Fruit fly (Drosophila melanogaster) whole organism, embryonic: ENCODE data around the gene toe.

Source experiments
- Atf-2 ChIP-seq: fragments of 200-800 bp; sonication (Bioruptor generic); optimal IDR thresholded peaks from 2 replicates; lab custom pipeline; 2016; ENCODE audit warnings: missing biosample characterization, missing genetic modification characterization
- Atf6 ChIP-seq: fragments of 200-800 bp; sonication (Bioruptor generic); IDR thresholded peaks from 2 replicates; pipeline ENCODE4 v1.3.6; 2022; ENCODE audit warnings: missing biosample characterization, missing genetic modification characterization
- CG10209 ChIP-seq: fragments of 200-800 bp; sonication (Bioruptor generic); optimal IDR thresholded peaks from 3 replicates; lab custom pipeline; 2017; ENCODE audit warnings: missing biosample characterization, mild to moderate bottlenecking, missing genetic modification characterization, missing genetic modification reagents
- CG10979 ChIP-seq: fragments of 200-800 bp; sonication (Bioruptor generic); optimal IDR thresholded peaks from 2 replicates; lab custom pipeline; 2018; ENCODE audit warnings: missing biosample characterization, mild to moderate bottlenecking, missing genetic modification characterization, moderate library complexity
- CG11695 ChIP-seq: fragments of 200-800 bp; sonication (Bioruptor generic); IDR thresholded peaks from 3 replicates; pipeline ENCODE4 v1.3.6; 2022; ENCODE audit warnings: missing biosample characterization, missing genetic modification characterization
- CG12391 ChIP-seq: fragments of 200-800 bp; sonication (Bioruptor generic); optimal IDR thresholded peaks from 3 replicates; lab custom pipeline; 2018; ENCODE audit warnings: missing biosample characterization, mild to moderate bottlenecking, missing genetic modification characterization, moderate library complexity
- CG12942 ChIP-seq: fragments of 200-800 bp; sonication (Bioruptor generic); optimal IDR thresholded peaks from 3 replicates; lab custom pipeline; 2016; ENCODE audit warnings: missing biosample characterization, missing genetic modification characterization
- CG13287 ChIP-seq: fragments of 200-800 bp; sonication (Bioruptor generic); IDR thresholded peaks from 2 replicates; pipeline ENCODE4 v1.3.6; 2022; ENCODE audit warnings: missing biosample characterization, missing genetic modification characterization; ENCODE audit not compliant: partially characterized antibody
- CG14441 ChIP-seq: fragments of 200-800 bp; sonication (Bioruptor generic); IDR thresholded peaks from 2 replicates; pipeline ENCODE4 v1.3.6; 2022; ENCODE audit warnings: missing biosample characterization, missing genetic modification characterization
- CG14965 ChIP-seq: fragments of 200-800 bp; sonication (Bioruptor generic); optimal IDR thresholded peaks from 2 replicates; lab custom pipeline; 2016; ENCODE audit warnings: missing biosample characterization, missing genetic modification characterization, borderline replicate concordance
- CG16863 ChIP-seq: fragments of 200-800 bp; sonication (Bioruptor generic); optimal IDR thresholded peaks from 3 replicates; lab custom pipeline; 2016; ENCODE audit warnings: missing biosample characterization, missing genetic modification characterization
- CG17802 ChIP-seq: fragments of 200-800 bp; sonication (Bioruptor generic); optimal IDR thresholded peaks from 2 replicates; lab custom pipeline; 2018; ENCODE audit warnings: missing biosample characterization, mild to moderate bottlenecking, missing genetic modification characterization, moderate library complexity
- CG17912 ChIP-seq: fragments of 200-800 bp; sonication (Bioruptor generic); optimal IDR thresholded peaks from 2 replicates; lab custom pipeline; 2018; ENCODE audit warnings: missing biosample characterization, mild to moderate bottlenecking, missing genetic modification characterization
- CG31365 ChIP-seq: fragments of 200-800 bp; sonication (Bioruptor generic); optimal IDR thresholded peaks from 2 replicates; lab custom pipeline; 2018; ENCODE audit warnings: missing biosample characterization, mild to moderate bottlenecking, missing genetic modification characterization
- CG3407 ChIP-seq: fragments of 200-800 bp; sonication (Bioruptor generic); optimal IDR thresholded peaks from 2 replicates; lab custom pipeline; 2018; ENCODE audit warnings: missing biosample characterization, mild to moderate bottlenecking, missing genetic modification characterization
- CG34376 ChIP-seq: fragments of 200-800 bp; sonication (Bioruptor generic); optimal IDR thresholded peaks from 2 replicates; lab custom pipeline; 2018; ENCODE audit warnings: missing biosample characterization, mild to moderate bottlenecking, missing genetic modification characterization
- CG4424 ChIP-seq: fragments of 200-800 bp; sonication (Bioruptor generic); optimal IDR thresholded peaks from 3 replicates; lab custom pipeline; 2016; ENCODE audit warnings: missing biosample characterization, missing genetic modification characterization
- CG4820 ChIP-seq: fragments of 200-800 bp; sonication (Bioruptor generic); optimal IDR thresholded peaks from 3 replicates; lab custom pipeline; 2016; ENCODE audit warnings: missing biosample characterization, missing genetic modification characterization
- CG6175 ChIP-seq: fragments of 200-800 bp; sonication (Bioruptor generic); IDR thresholded peaks from 3 replicates; pipeline ENCODE4 v1.3.6; 2022; ENCODE audit warnings: missing biosample characterization, missing genetic modification characterization
- CG6654 ChIP-seq: fragments of 200-800 bp; sonication (Bioruptor generic); optimal IDR thresholded peaks from 2 replicates; lab custom pipeline; 2017; ENCODE audit warnings: missing biosample characterization, mild to moderate bottlenecking, missing genetic modification characterization
- CG6683 ChIP-seq: fragments of 200-800 bp; sonication (Bioruptor generic); optimal IDR thresholded peaks from 2 replicates; lab custom pipeline; 2017; ENCODE audit warnings: missing biosample characterization, mild to moderate bottlenecking, missing genetic modification characterization, missing genetic modification reagents
- CG6813 ChIP-seq: fragments of 200-800 bp; sonication (Bioruptor generic); optimal IDR thresholded peaks from 2 replicates; lab custom pipeline; 2017; ENCODE audit warnings: missing biosample characterization, missing genetic modification characterization, mild to moderate bottlenecking, moderate library complexity, missing genetic modification reagents
- CG7372 ChIP-seq: fragments of 200-800 bp; sonication (Bioruptor generic); IDR thresholded peaks from 2 replicates; pipeline ENCODE4 v1.3.6; 2022; ENCODE audit warnings: missing biosample characterization, missing genetic modification characterization
- CG8089 ChIP-seq: fragments of 200-800 bp; sonication (Bioruptor generic); optimal IDR thresholded peaks from 3 replicates; lab custom pipeline; 2016; ENCODE audit warnings: missing biosample characterization, missing genetic modification characterization
- CG8290 ChIP-seq, 3 experiments: fragments of 200-800 bp; sonication (Bioruptor generic); optimal IDR thresholded peaks; 2 replicates each; lab custom pipeline; 2016 to 2019; ENCODE audit warnings: missing biosample characterization in 3 of 3, missing genetic modification characterization in 3 of 3, mild to moderate bottlenecking in 2 of 3, moderate library complexity in 1 of 3
- CG8359 ChIP-seq: fragments of 200-800 bp; sonication (Bioruptor generic); optimal IDR thresholded peaks from 2 replicates; lab custom pipeline; 2017; ENCODE audit warnings: missing biosample characterization, mild to moderate bottlenecking, missing genetic modification characterization, borderline replicate concordance
- D19B ChIP-seq: fragments of 200-800 bp; sonication (Bioruptor generic); optimal IDR thresholded peaks from 2 replicates; lab custom pipeline; 2017; ENCODE audit warnings: missing biosample characterization, mild to moderate bottlenecking, missing genetic modification characterization
- Deaf1 ChIP-seq: fragments of 200-800 bp; optimal IDR thresholded peaks from 3 replicates; lab custom pipeline; 2019; ENCODE audit warnings: missing biosample characterization, mild to moderate bottlenecking, missing genetic modification characterization, moderate library complexity
- Dref ChIP-seq: fragments of 200-800 bp; sonication (Bioruptor generic); IDR thresholded peaks from 2 replicates; pipeline ENCODE4 v1.3.6; 2022; ENCODE audit warnings: missing biosample characterization, missing genetic modification characterization
- Ets97D ChIP-seq: fragments of 200-800 bp; sonication (Bioruptor generic); optimal IDR thresholded peaks from 3 replicates; lab custom pipeline; 2016; ENCODE audit warnings: missing biosample characterization, missing genetic modification characterization
- Myb ChIP-seq: fragments of 200-800 bp; sonication (Bioruptor generic); optimal IDR thresholded peaks from 2 replicates; lab custom pipeline; 2016; ENCODE audit warnings: missing biosample characterization, missing genetic modification characterization
- ab ChIP-seq: fragments of 200-800 bp; sonication (Bioruptor generic); optimal IDR thresholded peaks from 2 replicates; lab custom pipeline; 2016; ENCODE audit warnings: missing biosample characterization, missing genetic modification characterization
- bbx ChIP-seq: fragments of 200-800 bp; sonication (Bioruptor generic); IDR thresholded peaks from 2 replicates; pipeline ENCODE4 v1.3.6; 2022; ENCODE audit warnings: missing biosample characterization, missing genetic modification characterization; ENCODE audit not compliant: partially characterized antibody
- bowl ChIP-seq: fragments of 200-800 bp; sonication (Bioruptor generic); IDR thresholded peaks from 2 replicates; pipeline ENCODE4 v1.3.6; 2022; ENCODE audit warnings: missing biosample characterization, missing genetic modification characterization
- cas ChIP-seq: fragments of 200-800 bp; sonication (Bioruptor generic); IDR thresholded peaks from 2 replicates; pipeline ENCODE4 v1.3.6; 2022; ENCODE audit warnings: missing biosample characterization, missing genetic modification characterization
- croc ChIP-seq: fragments of 200-800 bp; sonication (Bioruptor generic); conservative IDR thresholded peaks from 3 replicates; pipeline ENCODE4 v1.3.6; 2022; ENCODE audit warnings: missing biosample characterization, missing genetic modification characterization
- dm ChIP-seq: fragments of 200-800 bp; sonication (Bioruptor generic); optimal IDR thresholded peaks from 3 replicates; lab custom pipeline; 2016; ENCODE audit warnings: missing biosample characterization, missing genetic modification characterization
- ems ChIP-seq: fragments of 200-800 bp; sonication (Bioruptor generic); optimal IDR thresholded peaks from 3 replicates; lab custom pipeline; 2016; ENCODE audit warnings: missing biosample characterization, missing genetic modification characterization
- exex ChIP-seq: fragments of 200-800 bp; sonication (Bioruptor generic); optimal IDR thresholded peaks from 4 replicates; lab custom pipeline; 2018; ENCODE audit warnings: missing biosample characterization, mild to moderate bottlenecking, missing genetic modification characterization, moderate library complexity
- grau ChIP-seq: fragments of 200-800 bp; optimal IDR thresholded peaks from 3 replicates; lab custom pipeline; 2019; ENCODE audit warnings: missing biosample characterization, mild to moderate bottlenecking, missing genetic modification characterization, moderate library complexity
- h ChIP-seq: fragments of >200 bp; optimal IDR thresholded peaks from 2 replicates; lab custom pipeline; 2017
- her ChIP-seq: fragments of 200-800 bp; sonication (Bioruptor generic); optimal IDR thresholded peaks from 2 replicates; lab custom pipeline; 2016; ENCODE audit warnings: missing biosample characterization, missing genetic modification characterization
- nmo ChIP-seq: fragments of 200-800 bp; sonication (Bioruptor generic); optimal IDR thresholded peaks from 2 replicates; lab custom pipeline; 2018; ENCODE audit warnings: missing biosample characterization, mild to moderate bottlenecking, missing genetic modification characterization, moderate library complexity
- pum ChIP-seq: fragments of 200-800 bp; sonication (Bioruptor generic); optimal IDR thresholded peaks from 2 replicates; lab custom pipeline; 2016; ENCODE audit warnings: missing biosample characterization, missing genetic modification characterization
- sc ChIP-seq, 3 experiments: fragments of >200 bp in 2 of 3; fragments of 200-800 bp in 1 of 3; sonication (Bioruptor generic) in 1 of 3; optimal IDR thresholded peaks; 2 replicates in 2 of 3; 3 replicates in 1 of 3; lab custom pipeline; 2017; ENCODE audit warnings: mild to moderate bottlenecking in 1 of 3, missing biosample characterization in 1 of 3, missing genetic modification characterization in 1 of 3, missing genetic modification reagents in 1 of 3
- sr ChIP-seq: fragments of 200-800 bp; sonication (Bioruptor generic); IDR thresholded peaks from 3 replicates; pipeline ENCODE4 v1.3.6; 2022; ENCODE audit warnings: missing biosample characterization, missing genetic modification characterization
- stwl ChIP-seq: fragments of 200-800 bp; sonication (Bioruptor generic); optimal IDR thresholded peaks from 3 replicates; lab custom pipeline; 2018; ENCODE audit warnings: missing biosample characterization, mild to moderate bottlenecking, missing genetic modification characterization, moderate library complexity
- ttk ChIP-seq: fragments of 200-800 bp; sonication (Bioruptor generic); IDR thresholded peaks from 2 replicates; pipeline ENCODE4 v2.1.2; 2022; ENCODE audit warnings: missing biosample characterization, missing genetic modification characterization
- zen ChIP-seq: fragments of 200-800 bp; sonication (Bioruptor generic); optimal IDR thresholded peaks from 3 replicates; lab custom pipeline; 2018; ENCODE audit warnings: missing biosample characterization, mild to moderate bottlenecking, missing genetic modification characterization, moderate library complexity

The toe gene

DNA sequence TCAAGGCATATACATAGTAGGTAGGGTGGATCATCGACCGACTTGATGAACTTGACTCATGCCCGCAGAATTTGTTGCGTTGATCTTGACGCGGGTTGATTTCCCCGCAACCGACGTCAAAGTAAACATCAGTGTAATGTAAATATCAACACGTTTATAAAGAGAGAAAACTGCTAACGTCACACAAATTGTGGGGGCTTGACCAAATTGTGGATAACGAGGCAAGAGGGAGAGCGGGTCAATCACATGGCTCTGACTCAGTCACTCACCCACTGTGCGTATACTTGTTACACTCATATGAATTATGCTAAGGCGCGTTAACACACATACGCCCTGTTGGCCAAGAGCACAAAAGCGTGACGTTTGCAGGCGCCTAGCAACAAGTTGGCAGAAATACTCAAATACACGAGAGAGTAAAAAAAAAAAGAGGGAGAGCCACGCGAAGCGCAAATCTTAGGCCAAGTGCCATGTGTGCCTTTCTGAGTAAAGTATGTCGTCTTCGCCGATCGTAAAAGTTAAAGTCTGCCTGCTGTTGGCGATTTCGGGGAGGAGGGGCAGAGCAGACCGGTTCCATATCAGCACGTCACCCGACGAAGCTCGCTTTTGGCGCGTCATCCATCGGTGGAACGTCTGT is 25.4 kb downstream of the toe start (continued):
- TF ChIP-seq CG6175, result peak; percentile 84
- TF ChIP-seq CG10979 (tag; lab: Kevin White, UChicago), result peak; percentile 30
- peak; percentile 6 for TF ChIP-seq nmo (GFP tag; lab: Kevin White, UChicago)
- peak; percentile 46 for TF ChIP-seq CG8359 (GFP tag; lab: Kevin White, UChicago)
- peak; percentile 55 for TF ChIP-seq CG12391 (tag; lab: Kevin White, UChicago)
- TF ChIP-seq CG14441 (GFP tag; lab: Robert Waterston, UW), result peak; percentile 90
- peak; percentile 35 for TF ChIP-seq CG17802
- TF ChIP-seq Ets97D, result peak; percentile 65
- peak; percentile 97 for TF ChIP-seq sr (GFP tag; lab: Robert Waterston, UW)
- peak; percentile 73 for TF ChIP-seq CG8290 (GFP tag; optimal IDR thresholded peaks at IDR 0.05; lab: Kevin White, UChicago)
- TF ChIP-seq CG8290 (tag; optimal IDR thresholded peaks at IDR 0.05; lab: Kevin White, UChicago), result peak; percentile 61 to 98
- peak; percentile 93 for TF ChIP-seq CG6683 (GFP tag; lab: Kevin White, UChicago)
- peak; percentile 79 for TF ChIP-seq bowl (GFP tag; lab: Robert Waterston, UW)
- TF ChIP-seq Myb, result peak; percentile 65
- no peak for TF ChIP-seq bbx (GFP tag; lab: Robert Waterston, UW)
- TF ChIP-seq CG8089 (GFP tag; lab: Kevin White, UChicago), result peak; percentile 88
- TF ChIP-seq ems, result peak; percentile 84
- no peak for TF ChIP-seq Dref (GFP tag; lab: Robert Waterston, UW)
- TF ChIP-seq Atf6 (GFP tag; lab: Robert Waterston, UW), result peak; percentile 98
- TF ChIP-seq CG34376 (GFP tag; lab: Kevin White, UChicago), result peak; percentile 99
- peak; percentile 90 for TF ChIP-seq CG17912 (GFP tag; lab: Kevin White, UChicago)
- TF ChIP-seq grau (tag; lab: Kevin White, UChicago), result peak; percentile 70
- TF ChIP-seq CG12942, result peak; percentile 94
- peak; percentile 94 for TF ChIP-seq CG6813
- TF ChIP-seq CG4424 (GFP tag; lab: Kevin White, UChicago), result peak; percentile 43
- no peak; the same call in 2 of the 3 replicates for TF ChIP-seq croc
- TF ChIP-seq her (GFP tag; lab: Kevin White, UChicago), result peak; percentile 93
- TF ChIP-seq pum (GFP tag; lab: Kevin White, UChicago), result peak; percentile 55
- no peak for TF ChIP-seq stwl (tag; lab: Kevin White, UChicago)
- no peak for TF ChIP-seq sc (optimal IDR thresholded peaks at IDR 0.05; lab: Kevin White, UChicago)
- TF ChIP-seq sc (GFP tag; optimal IDR thresholded peaks at IDR 0.05; lab: Kevin White, UChicago), result peak; percentile 61
- TF ChIP-seq ab, result no peak
- peak; percentile 93 for TF ChIP-seq CG7372 (GFP tag; lab: Robert Waterston, UW)
- TF ChIP-seq CG4820 (GFP tag; lab: Kevin White, UChicago), result peak; percentile 50
- TF ChIP-seq Deaf1, result peak; percentile 85
- TF ChIP-seq CG10209, result peak; percentile 94
- peak; percentile 88 for TF ChIP-seq CG31365 (tag; lab: Kevin White, UChicago)
- TF ChIP-seq CG6654 (GFP tag; lab: Kevin White, UChicago), result no peak
- peak; percentile 89 for TF ChIP-seq CG3407
- peak; percentile 94 for TF ChIP-seq CG11695
- TF ChIP-seq exex (tag; lab: Kevin White, UChicago), result peak; percentile 92
- peak; percentile 81 for TF ChIP-seq D19B (GFP tag; lab: Kevin White, UChicago)
- peak; percentile 70 for TF ChIP-seq dm (GFP tag; lab: Kevin White, UChicago)
- peak; percentile 80 for TF ChIP-seq cas (GFP tag; lab: Robert Waterston, UW)
- peak; percentile 88 for TF ChIP-seq CG16863 (GFP tag; lab: Kevin White, UChicago)
- no peak; the same call in none of the 2 replicates for TF ChIP-seq CG13287 (GFP tag; lab: Robert Waterston, UW)
- TF ChIP-seq zen, result no peak
- TF ChIP-seq ttk, result peak; percentile 74; the same call in 1 of the 2 replicates
- TF ChIP-seq Atf-2 (GFP tag; lab: Kevin White, UChicago), result peak; percentile 78
- no peak for TF ChIP-seq h (lab: Kevin White, UChicago)
- TF ChIP-seq CG14965, result peak; percentile 84
